Worm (Caenorhabditis elegans) whole organism, L4/young adult: Measurements from ENCODE around the gene ZC239.6.

ENCODE experiments used
- W03F9.2 ChIP-seq: fragments of 150-350 bp; optimal IDR thresholded peaks from 2 replicates; lab custom pipeline; 2014; ENCODE audit warnings: missing biosample characterization, missing genetic modification characterization
- dao-5 ChIP-seq: sonication (generic microtip); optimal IDR thresholded peaks from 2 replicates; lab custom pipeline; 2016; ENCODE audit warnings: missing genotype, missing genetic modification characterization, moderate library complexity, missing compliant biosample characterization
- him-1 ChIP-seq: sonication (generic microtip); optimal IDR thresholded peaks from 2 replicates; lab custom pipeline; 2016; ENCODE audit warnings: missing genotype, missing genetic modification reagents, missing genetic modification characterization, missing compliant biosample characterization

DNA sequence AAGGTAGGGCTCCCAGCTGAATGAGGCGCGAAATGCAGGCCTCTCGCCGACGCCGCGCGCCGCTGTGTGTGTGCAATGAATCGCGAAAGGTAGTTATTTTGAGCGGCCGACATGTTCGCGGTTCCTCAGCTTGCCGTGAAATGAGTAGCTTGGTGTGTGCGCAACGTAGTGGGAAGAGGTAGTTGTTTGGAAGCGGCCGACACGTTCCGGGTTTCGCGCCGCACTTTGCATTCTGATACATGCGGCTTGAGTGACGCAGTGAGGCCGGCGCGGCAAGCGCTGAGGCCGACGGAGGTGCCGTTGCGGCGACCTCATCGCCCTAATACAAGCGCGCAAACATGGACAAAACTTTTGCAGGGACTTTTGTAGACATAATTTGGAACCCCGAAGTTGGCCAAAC is 13.7 kb upstream of the ZC239.6 start:
- TF ChIP-seq dao-5 (tag; lab: Kevin White, UChicago): no peak
- TF ChIP-seq him-1 (tag; lab: Kevin White, UChicago): no peak
- TF ChIP-seq W03F9.2 (tag; lab: Kevin White, UChicago): no peak
